Worm (Caenorhabditis elegans) whole organism, L4/young adult: ENCODE data around the gene F55C10.5.

Source experiments
- W03F9.2 ChIP-seq: fragments of 150-350 bp; optimal IDR thresholded peaks from 2 replicates; lab custom pipeline; 2014; ENCODE audit warnings: missing biosample characterization, missing genetic modification characterization
- dao-5 ChIP-seq: sonication (generic microtip); optimal IDR thresholded peaks from 2 replicates; lab custom pipeline; 2016; ENCODE audit warnings: missing genotype, missing genetic modification characterization, moderate library complexity, missing compliant biosample characterization
- him-1 ChIP-seq: sonication (generic microtip); optimal IDR thresholded peaks from 2 replicates; lab custom pipeline; 2016; ENCODE audit warnings: missing genotype, missing genetic modification reagents, missing genetic modification characterization, missing compliant biosample characterization

The F55C10.5 gene

ce11 chrV:11383032-11383431, at the start of gene F55C10.5:
Gene F55C10.5 (plus strand): TSS chrV:11383105.
- TF ChIP-seq dao-5 (tag; lab: Kevin White, UChicago) (no peak), him-1 (tag; lab: Kevin White, UChicago) (no peak), W03F9.2 (tag; lab: Kevin White, UChicago) (no peak)

ce11 chrV:11334193-11334592, 48.7 kb upstream of the F55C10.5 start, which contains the start of gene T02E9.6:
Gene T02E9.6 (minus strand): TSS chrV:11334293.
- TF ChIP-seq dao-5 (tag; lab: Kevin White, UChicago) (no peak), him-1 (tag; lab: Kevin White, UChicago) (no peak), W03F9.2 (tag; lab: Kevin White, UChicago) (no peak)

ce11 chrV:11335757-11336418, 47.0 kb upstream of the F55C10.5 start:
- TF ChIP-seq W03F9.2 (tag; lab: Kevin White, UChicago), result no peak
- TF ChIP-seq him-1 (tag; lab: Kevin White, UChicago), result no peak
- TF ChIP-seq dao-5 (tag; lab: Kevin White, UChicago), result no peak

- no peak for TF ChIP-seq W03F9.2 (tag; lab: Kevin White, UChicago)
- TF ChIP-seq him-1 (tag; lab: Kevin White, UChicago), result no peak
- TF ChIP-seq dao-5 (tag; lab: Kevin White, UChicago), result no peak
Observed at ce11 chrV:11336877-11337276, 46.0 kb upstream of the F55C10.5 start.

ce11 chrV:11341130-11341675, 41.7 kb upstream of the F55C10.5 start:
- TF ChIP-seq dao-5 (tag; lab: Kevin White, UChicago) (no peak), W03F9.2 (tag; lab: Kevin White, UChicago) (no peak), him-1 (tag; lab: Kevin White, UChicago) (no peak)

- TF ChIP-seq him-1 (tag; lab: Kevin White, UChicago) (no peak), W03F9.2 (tag; lab: Kevin White, UChicago) (no peak), dao-5 (tag; lab: Kevin White, UChicago) (no peak)
Observed at ce11 chrV:11341913-11342312, 41.0 kb upstream of the F55C10.5 start, which contains the start of gene T02E9.5. Gene T02E9.5 (plus strand): TSS chrV:11342233.

- TF ChIP-seq him-1 (tag; lab: Kevin White, UChicago) (no peak), W03F9.2 (tag; lab: Kevin White, UChicago) (no peak), dao-5 (tag; lab: Kevin White, UChicago) (no peak)
Observed at ce11 chrV:11344112-11344511, 38.8 kb upstream of the F55C10.5 start.

- TF ChIP-seq him-1 (tag; lab: Kevin White, UChicago), result no peak
- no peak for TF ChIP-seq W03F9.2 (tag; lab: Kevin White, UChicago)
- no peak for TF ChIP-seq dao-5 (tag; lab: Kevin White, UChicago)
Observed at ce11 chrV:11344816-11345336, 38.0 kb upstream of the F55C10.5 start.

- TF ChIP-seq W03F9.2 (tag; lab: Kevin White, UChicago) (no peak), him-1 (tag; lab: Kevin White, UChicago) (no peak), dao-5 (tag; lab: Kevin White, UChicago) (no peak)
Observed at ce11 chrV:11346912-11347311, 36.0 kb upstream of the F55C10.5 start, which contains the start of gene grl-7. Gene grl-7 (minus strand): TSS chrV:11347012.

ce11 chrV:11351263-11351662, 31.6 kb upstream of the F55C10.5 start:
- no peak for TF ChIP-seq W03F9.2 (tag; lab: Kevin White, UChicago)
- no peak for TF ChIP-seq him-1 (tag; lab: Kevin White, UChicago)
- TF ChIP-seq dao-5 (tag; lab: Kevin White, UChicago), result no peak

ce11 chrV:11352893-11353292, 30.0 kb upstream of the F55C10.5 start, which contains the start of gene npr-25:
Gene npr-25 (minus strand): TSS chrV:11352993.
- TF ChIP-seq dao-5 (tag; lab: Kevin White, UChicago) (no peak), him-1 (tag; lab: Kevin White, UChicago) (no peak), W03F9.2 (tag; lab: Kevin White, UChicago) (no peak)

ce11 chrV:11354264-11354663, 28.6 kb upstream of the F55C10.5 start:
- TF ChIP-seq W03F9.2 (tag; lab: Kevin White, UChicago) (no peak), him-1 (tag; lab: Kevin White, UChicago) (no peak), dao-5 (tag; lab: Kevin White, UChicago) (no peak)

- no peak for TF ChIP-seq him-1 (tag; lab: Kevin White, UChicago)
- no peak for TF ChIP-seq W03F9.2 (tag; lab: Kevin White, UChicago)
- no peak for TF ChIP-seq dao-5 (tag; lab: Kevin White, UChicago)
Observed at ce11 chrV:11363575-11363974, 19.3 kb upstream of the F55C10.5 start.
